Fruit fly (Drosophila melanogaster) whole organism, embryonic: ENCODE data around the gene Ir7g.

ENCODE experiments used
- Abd-B ChIP-seq: fragments of 200-800 bp; sonication (Bioruptor generic); optimal IDR thresholded peaks from 2 replicates; lab custom pipeline; 2018; ENCODE audit warnings: missing biosample characterization, mild to moderate bottlenecking, missing genetic modification characterization, moderate library complexity
- Bgb ChIP-seq: fragments of 200-800 bp; sonication (Bioruptor generic); IDR thresholded peaks from 2 replicates; pipeline ENCODE4 v1.3.6; 2022; ENCODE audit warnings: missing biosample characterization, missing genetic modification characterization; ENCODE audit not compliant: partially characterized antibody
- Bteb2 ChIP-seq: fragments of 200-800 bp; sonication (Bioruptor generic); optimal IDR thresholded peaks from 2 replicates; lab custom pipeline; 2016; ENCODE audit warnings: missing biosample characterization, missing genetic modification characterization
- CG12391 ChIP-seq: fragments of 200-800 bp; sonication (Bioruptor generic); optimal IDR thresholded peaks from 3 replicates; lab custom pipeline; 2018; ENCODE audit warnings: missing biosample characterization, mild to moderate bottlenecking, missing genetic modification characterization, moderate library complexity
- CG15073 ChIP-seq: fragments of 200-800 bp; sonication (Bioruptor generic); optimal IDR thresholded peaks from 2 replicates; lab custom pipeline; 2016; ENCODE audit warnings: missing biosample characterization, missing genetic modification characterization
- CG18599 ChIP-seq: fragments of 200-800 bp; sonication (Bioruptor generic); optimal IDR thresholded peaks from 3 replicates; lab custom pipeline; 2017; ENCODE audit warnings: missing biosample characterization, missing genetic modification characterization, mild to moderate bottlenecking, moderate library complexity, missing genetic modification reagents
- CG2678 ChIP-seq: fragments of 200-800 bp; sonication (Bioruptor generic); optimal IDR thresholded peaks from 3 replicates; lab custom pipeline; 2019; ENCODE audit warnings: missing biosample characterization, mild to moderate bottlenecking, missing genetic modification characterization, moderate library complexity
- CG31365 ChIP-seq: fragments of 200-800 bp; sonication (Bioruptor generic); optimal IDR thresholded peaks from 2 replicates; lab custom pipeline; 2018; ENCODE audit warnings: missing biosample characterization, mild to moderate bottlenecking, missing genetic modification characterization
- CG32532 ChIP-seq: fragments of 200-800 bp; sonication (Bioruptor generic); IDR thresholded peaks from 2 replicates; pipeline ENCODE4 v1.3.6; 2022; ENCODE audit warnings: missing biosample characterization, missing genetic modification characterization
- CG3281 ChIP-seq: fragments of 200-800 bp; sonication (Bioruptor generic); optimal IDR thresholded peaks from 3 replicates; lab custom pipeline; 2017; ENCODE audit warnings: missing biosample characterization, mild to moderate bottlenecking, missing genetic modification characterization
- CG34224 ChIP-seq: fragments of 200-800 bp; sonication (Bioruptor generic); IDR thresholded peaks from 3 replicates; pipeline ENCODE4 v1.3.6; 2022; ENCODE audit warnings: missing biosample characterization, missing genetic modification characterization; ENCODE audit not compliant: partially characterized antibody
- CG4404 ChIP-seq: fragments of 200-800 bp; sonication (Bioruptor generic); IDR thresholded peaks from 2 replicates; pipeline ENCODE4 v1.3.6; 2022; ENCODE audit warnings: missing biosample characterization, missing genetic modification characterization
- CG4617 ChIP-seq: fragments of 200-800 bp; sonication (Bioruptor generic); optimal IDR thresholded peaks from 3 replicates; lab custom pipeline; 2016; ENCODE audit warnings: missing biosample characterization, missing genetic modification characterization, borderline replicate concordance
- CG6175 ChIP-seq: fragments of 200-800 bp; sonication (Bioruptor generic); IDR thresholded peaks from 3 replicates; pipeline ENCODE4 v1.3.6; 2022; ENCODE audit warnings: missing biosample characterization, missing genetic modification characterization
- CG6765 ChIP-seq: fragments of 200-800 bp; sonication (Bioruptor generic); optimal IDR thresholded peaks from 3 replicates; lab custom pipeline; 2017; ENCODE audit warnings: missing biosample characterization, mild to moderate bottlenecking, missing genetic modification characterization
- CG7839 ChIP-seq: fragments of 200-800 bp; sonication (Bioruptor generic); optimal IDR thresholded peaks from 3 replicates; lab custom pipeline; 2018; ENCODE audit warnings: missing biosample characterization, mild to moderate bottlenecking, missing genetic modification characterization, moderate library complexity
- CG8388 ChIP-seq: fragments of 200-800 bp; sonication (Bioruptor generic); optimal IDR thresholded peaks from 2 replicates; lab custom pipeline; 2019; ENCODE audit warnings: missing biosample characterization, mild to moderate bottlenecking, missing genetic modification characterization, moderate library complexity
- CG9817 ChIP-seq: fragments of 200-800 bp; sonication (Bioruptor generic); optimal IDR thresholded peaks from 2 replicates; lab custom pipeline; 2018; ENCODE audit warnings: missing biosample characterization, mild to moderate bottlenecking, missing genetic modification characterization, moderate library complexity
- CoRest ChIP-seq: fragments of 200-800 bp; sonication (Bioruptor generic); optimal IDR thresholded peaks from 3 replicates; lab custom pipeline; 2018; ENCODE audit warnings: missing biosample characterization, mild to moderate bottlenecking, missing genetic modification characterization, moderate library complexity
- D ChIP-seq, 2 experiments: fragments of 200-800 bp in 1 of 2; fragments of >200 bp in 1 of 2; sonication (Bioruptor generic) in 1 of 2; optimal IDR thresholded peaks; 2 replicates in 1 of 2; 3 replicates in 1 of 2; lab custom pipeline; 2017; ENCODE audit warnings: mild to moderate bottlenecking in 1 of 2, missing biosample characterization in 1 of 2, missing genetic modification characterization in 1 of 2, missing genetic modification reagents in 1 of 2
- Dp ChIP-seq: fragments of 200-800 bp; sonication (Bioruptor generic); optimal IDR thresholded peaks from 2 replicates; lab custom pipeline; 2018; ENCODE audit warnings: missing biosample characterization, mild to moderate bottlenecking, missing genetic modification characterization, moderate library complexity
- E2f2 ChIP-seq: fragments of 200-800 bp; sonication (Bioruptor generic); IDR thresholded peaks from 2 replicates; pipeline ENCODE4 v1.3.6; 2022; ENCODE audit warnings: missing biosample characterization, missing genetic modification characterization
- Ets65A ChIP-seq: fragments of 200-800 bp; sonication (Bioruptor generic); peaks from one replicate; lab custom pipeline; 2016; ENCODE audit warnings: missing biosample characterization, missing genetic modification characterization
- HmgD ChIP-seq: fragments of 200-800 bp; sonication (Bioruptor generic); optimal IDR thresholded peaks from 3 replicates; lab custom pipeline; 2016; ENCODE audit warnings: missing biosample characterization, missing genetic modification characterization
- Hmx ChIP-seq: fragments of 200-800 bp; sonication (Bioruptor generic); optimal IDR thresholded peaks from 2 replicates; lab custom pipeline; 2016; ENCODE audit warnings: missing biosample characterization, missing genetic modification characterization
- MESR4 ChIP-seq: fragments of 200-800 bp; sonication (Bioruptor generic); optimal IDR thresholded peaks from 2 replicates; lab custom pipeline; 2018; ENCODE audit warnings: missing biosample characterization, mild to moderate bottlenecking, missing genetic modification characterization, moderate library complexity
- Meics ChIP-seq: fragments of 200-800 bp; sonication (Bioruptor generic); optimal IDR thresholded peaks from 2 replicates; lab custom pipeline; 2017; ENCODE audit warnings: missing biosample characterization, mild to moderate bottlenecking, missing genetic modification characterization
- Opbp ChIP-seq: fragments of 200-800 bp; sonication (Bioruptor generic); IDR thresholded peaks from 3 replicates; pipeline ENCODE4 v1.3.6; 2022; ENCODE audit warnings: missing biosample characterization, missing genetic modification characterization; ENCODE audit not compliant: partially characterized antibody
- Sin3A ChIP-seq: fragments of >200 bp; optimal IDR thresholded peaks from 2 replicates; lab custom pipeline; 2018
- YL-1 ChIP-seq: fragments of 200-800 bp; sonication (Bioruptor generic); optimal IDR thresholded peaks from 3 replicates; lab custom pipeline; 2017; ENCODE audit warnings: missing biosample characterization, mild to moderate bottlenecking, missing genetic modification characterization
- br ChIP-seq: fragments of >200 bp; optimal IDR thresholded peaks from 2 replicates; lab custom pipeline; 2017
- chinmo ChIP-seq: fragments of 200-800 bp; sonication (Bioruptor generic); IDR thresholded peaks from 4 replicates; pipeline ENCODE4 v1.3.6; 2022; ENCODE audit warnings: missing biosample characterization, missing genetic modification characterization; ENCODE audit not compliant: partially characterized antibody
- crp ChIP-seq, 2 experiments: fragments of 200-800 bp; sonication (Bioruptor generic); optimal IDR thresholded peaks; 2 replicates in 1 of 2; 3 replicates in 1 of 2; lab custom pipeline; 2017; ENCODE audit warnings: missing biosample characterization in 2 of 2, missing genetic modification characterization in 2 of 2, mild to moderate bottlenecking in 1 of 2, moderate library complexity in 1 of 2
- dpn ChIP-seq, 2 experiments: fragments of 200-800 bp; sonication (Bioruptor generic); optimal IDR thresholded peaks; 3 replicates each; lab custom pipeline; 2016; ENCODE audit warnings: missing biosample characterization in 2 of 2, missing genetic modification characterization in 2 of 2
- eve ChIP-seq, 2 experiments: fragments of >200 bp; optimal IDR thresholded peaks; 2 replicates each; lab custom pipeline; 2017; ENCODE audit warnings: missing biosample characterization in 2 of 2, missing genetic modification characterization in 2 of 2
- hb ChIP-seq: fragments of 200-800 bp; sonication (Bioruptor generic); IDR thresholded peaks from 3 replicates; pipeline ENCODE4 v1.3.6; 2022; ENCODE audit warnings: missing biosample characterization, missing genetic modification characterization; ENCODE audit not compliant: partially characterized antibody
- insv ChIP-seq, 2 experiments: fragments of 200-800 bp; sonication (Bioruptor generic); optimal IDR thresholded peaks; 3 replicates each; lab custom pipeline; 2016 to 2018; ENCODE audit warnings: missing biosample characterization in 2 of 2, missing genetic modification characterization in 2 of 2
- knrl ChIP-seq: fragments of 200-800 bp; sonication (Bioruptor generic); IDR thresholded peaks from 3 replicates; pipeline ENCODE4 v1.3.6; 2022; ENCODE audit warnings: missing biosample characterization, missing genetic modification characterization; ENCODE audit not compliant: partially characterized antibody
- maf-S ChIP-seq: fragments of 200-800 bp; sonication (Bioruptor generic); optimal IDR thresholded peaks from 2 replicates; lab custom pipeline; 2016; ENCODE audit warnings: missing biosample characterization, missing genetic modification characterization
- mld ChIP-seq: fragments of 200-800 bp; sonication (Bioruptor generic); IDR thresholded peaks from 3 replicates; pipeline ENCODE4 v1.3.6; 2022; ENCODE audit warnings: missing biosample characterization, missing genetic modification characterization; ENCODE audit not compliant: partially characterized antibody
- prd ChIP-seq, 3 experiments: fragments of >200 bp in 2 of 3; fragments of 200-800 bp in 1 of 3; sonication (Bioruptor generic) in 1 of 3; optimal IDR thresholded peaks in 2 of 3; IDR thresholded peaks in 1 of 3; 2 replicates in 2 of 3; 3 replicates in 1 of 3; pipeline versions ENCODE4 v1.3.6 to Lab custom; 2017 to 2022; ENCODE audit warnings: missing biosample characterization in 1 of 3, missing genetic modification characterization in 1 of 3
- row ChIP-seq: fragments of 200-800 bp; sonication (Bioruptor generic); IDR thresholded peaks from 3 replicates; pipeline ENCODE4 v1.3.6; 2022; ENCODE audit warnings: missing biosample characterization, missing genetic modification characterization
- sens ChIP-seq: fragments of 200-800 bp; sonication (Bioruptor generic); peaks from one replicate; lab custom pipeline; 2016; ENCODE audit warnings: missing biosample characterization, missing genetic modification characterization
- shn ChIP-seq: fragments of 200-800 bp; sonication (Bioruptor generic); optimal IDR thresholded peaks from 3 replicates; lab custom pipeline; 2016; ENCODE audit warnings: missing biosample characterization, missing genetic modification characterization
- zen ChIP-seq: fragments of 200-800 bp; sonication (Bioruptor generic); optimal IDR thresholded peaks from 3 replicates; lab custom pipeline; 2018; ENCODE audit warnings: missing biosample characterization, mild to moderate bottlenecking, missing genetic modification characterization, moderate library complexity

Ir7g gene

DNA sequence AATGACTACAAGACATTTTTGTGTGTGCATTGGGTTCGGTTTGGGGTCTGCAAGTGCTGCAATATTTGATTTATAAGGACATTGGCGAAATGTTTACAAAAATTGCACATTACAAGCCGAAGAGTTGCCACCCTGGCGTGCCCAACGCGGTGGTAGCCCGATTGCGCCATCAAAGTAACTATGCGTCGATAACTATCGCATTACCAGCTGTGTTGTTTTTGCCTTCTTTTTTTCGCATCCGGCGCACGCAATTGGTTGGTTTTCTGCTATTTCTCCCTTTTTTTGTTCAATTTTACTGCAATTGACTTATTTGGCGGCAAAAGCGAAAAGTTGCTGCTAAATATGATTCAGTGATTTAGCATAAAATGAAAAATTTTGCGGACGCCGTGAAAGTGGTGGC lies 50.2 kb downstream of the Ir7g start, which contains the start of gene RpS14b (continued):
- no peak for TF ChIP-seq CG8388
- TF ChIP-seq zen (tag; lab: Kevin White, UChicago), result peak; percentile 25
- no peak for TF ChIP-seq prd (optimal IDR thresholded peaks at IDR 0.05; lab: Kevin White, UChicago)
- TF ChIP-seq prd (GFP tag; IDR thresholded peaks at IDR 0.05; lab: Robert Waterston, UW), result peak; percentile 41; the same call in 1 of the 3 replicates
- TF ChIP-seq, all 482 proteins: peak for 332

DNA sequence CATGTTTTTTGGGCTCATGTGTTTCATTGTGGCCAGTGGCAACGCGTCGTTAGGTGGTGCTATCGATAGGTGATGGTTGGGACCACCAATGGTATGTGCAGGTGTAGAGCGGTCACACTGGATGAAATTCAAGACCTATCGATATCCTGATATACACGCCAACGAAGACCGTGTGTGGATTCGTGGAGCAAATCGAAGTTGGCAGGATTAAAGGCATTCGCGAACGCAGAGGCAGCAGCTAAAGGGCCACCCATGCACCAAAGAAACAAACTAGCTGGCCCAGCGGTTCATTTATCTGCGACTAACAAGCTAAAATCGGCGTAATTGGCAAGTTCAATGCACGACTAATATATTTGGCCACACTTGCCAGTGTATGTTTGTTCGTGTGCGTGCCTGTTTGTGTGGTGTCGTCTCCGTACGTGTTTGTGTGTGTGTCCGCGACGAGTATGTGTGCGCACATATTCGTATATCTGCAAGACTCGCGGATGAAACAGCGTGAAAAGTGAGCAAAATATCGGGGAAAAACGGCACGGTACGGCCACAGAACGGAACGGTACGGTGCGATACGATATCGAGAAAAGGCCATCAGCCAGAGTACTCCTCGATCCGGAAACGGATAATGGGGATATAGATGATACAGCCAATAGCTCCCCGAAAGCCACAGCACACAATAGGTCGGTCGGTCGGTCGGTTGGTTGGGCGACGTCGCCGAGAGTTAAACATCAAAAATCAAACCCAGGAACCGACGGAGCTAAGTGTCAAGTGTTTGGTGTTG lies 51.5 kb downstream of the Ir7g start, which contains the start of gene Ubr3:
Gene Ubr3 (plus strand): TSS at position 99 of the 775 bp plus-strand sequence.
- peak; percentile 76 for TF ChIP-seq hb (GFP tag; lab: Robert Waterston, UW)
- peak; percentile 86 for TF ChIP-seq Bgb (GFP tag; lab: Robert Waterston, UW)
- no peak for TF ChIP-seq Meics (GFP tag; lab: Kevin White, UChicago)
- TF ChIP-seq br (lab: Kevin White, UChicago), result no peak
- TF ChIP-seq mld (GFP tag; lab: Robert Waterston, UW), result peak; percentile 63; the same call in 2 of the 3 replicates
- peak in 1 of 2 experiments; percentile 11 for TF ChIP-seq dpn (GFP tag; optimal IDR thresholded peaks at IDR 0.05; lab: Kevin White, UChicago)
- 0 out of 2 replicates have a peak, but pooled peaks have one; percentile 18 for TF ChIP-seq CG32532
- TF ChIP-seq CG12391 (tag; lab: Kevin White, UChicago), result peak; percentile 9
- TF ChIP-seq CG18599 (GFP tag; lab: Kevin White, UChicago), result peak; percentile 36
- no peak for TF ChIP-seq CoRest (tag; lab: Kevin White, UChicago)
- peak; percentile 70 for TF ChIP-seq YL-1
- TF ChIP-seq CG6765, result peak; percentile 26
- TF ChIP-seq MESR4 (GFP tag; lab: Kevin White, UChicago), result peak; percentile 72
- TF ChIP-seq CG34224 (GFP tag; lab: Robert Waterston, UW), result peak; percentile 66; the same call in 2 of the 3 replicates
- no peak for TF ChIP-seq CG2678
- TF ChIP-seq sens (GFP tag; lab: Kevin White, UChicago), result peak; percentile 60
- peak; percentile 80 for TF ChIP-seq Ets65A (GFP tag; lab: Kevin White, UChicago)
- TF ChIP-seq CG9817 (tag; lab: Kevin White, UChicago), result no peak
- TF ChIP-seq CG7839 (tag; lab: Kevin White, UChicago), result peak; percentile 5
- no peak for TF ChIP-seq Bteb2 (GFP tag; lab: Kevin White, UChicago)
- TF ChIP-seq D (optimal IDR thresholded peaks at IDR 0.05; lab: Kevin White, UChicago), result peak; percentile 91
- no peak for TF ChIP-seq D (GFP tag; optimal IDR thresholded peaks at IDR 0.05; lab: Kevin White, UChicago)
- peak in 1 of 2 experiments; percentile 13 for TF ChIP-seq insv (GFP tag; optimal IDR thresholded peaks at IDR 0.05; lab: Kevin White, UChicago)
- no peak for TF ChIP-seq eve (GFP tag; optimal IDR thresholded peaks at IDR 0.05; lab: Kevin White, UChicago)
- TF ChIP-seq HmgD (GFP tag; lab: Kevin White, UChicago), result peak; percentile 51
- peak in 1 of 2 experiments; percentile 65 for TF ChIP-seq crp (GFP tag; optimal IDR thresholded peaks at IDR 0.05; lab: Kevin White, UChicago)
- TF ChIP-seq CG4617 (GFP tag; lab: Kevin White, UChicago), result peak; percentile 80
- no peak for TF ChIP-seq CG15073 (GFP tag; lab: Kevin White, UChicago)
- TF ChIP-seq Abd-B (GFP tag; lab: Kevin White, UChicago), result peak; percentile 25
- TF ChIP-seq Hmx (GFP tag; lab: Kevin White, UChicago), result no peak
- TF ChIP-seq knrl (GFP tag; lab: Robert Waterston, UW), result peak; percentile 79
- peak; percentile 17; the same call in 1 of the 2 replicates for TF ChIP-seq E2f2
- TF ChIP-seq maf-S (GFP tag; lab: Kevin White, UChicago), result no peak
- no peak for TF ChIP-seq CG4404 (GFP tag; lab: Robert Waterston, UW)
- no peak for TF ChIP-seq CG31365
- peak; percentile 7 for TF ChIP-seq shn (GFP tag; lab: Kevin White, UChicago)
- no peak for TF ChIP-seq CG3281 (GFP tag; lab: Kevin White, UChicago)
- TF ChIP-seq Dp, result peak; percentile 8
- TF ChIP-seq Opbp, result peak; percentile 69; the same call in 2 of the 3 replicates
- peak; percentile 26; the same call in 1 of the 3 replicates for TF ChIP-seq row (GFP tag; lab: Robert Waterston, UW)
- TF ChIP-seq Sin3A (lab: Kevin White, UChicago), result peak; percentile 91
- 0 out of 4 replicates have a peak, but pooled peaks have one; percentile 30 for TF ChIP-seq chinmo (GFP tag; lab: Robert Waterston, UW)
- TF ChIP-seq CG6175 (GFP tag; lab: Robert Waterston, UW), result peak; percentile 90
